Worm (Caenorhabditis elegans): ENCODE data around the gene W01C8.5.

- TF ChIP-seq ceh-24 (tag; optimal IDR thresholded peaks at IDR 0.05) (no peak), pax-1 (tag; optimal IDR thresholded peaks at IDR 0.05) (no peak), K02D7.2 (tag; optimal IDR thresholded peaks at IDR 0.05) (no peak), unc-55 (GFP tag; optimal IDR thresholded peaks at IDR 0.05) (no peak), ama-1 (optimal IDR thresholded peaks at IDR 0.05) (no peak), elt-4 (tag; optimal IDR thresholded peaks at IDR 0.05) (no peak), ttx-3 (tag; optimal IDR thresholded peaks at IDR 0.05) (no peak), fkh-6 (tag; optimal IDR thresholded peaks at IDR 0.05) (no peak), hlh-30 (tag; optimal IDR thresholded peaks at IDR 0.05; ENCODE audit: insufficient read depth) (no peak)
Observed at ce11 chrX:5680125-5680524, 17.0 kb downstream of the W01C8.5 start, which contains the start of gene set-19.
